Fruit fly (Drosophila melanogaster): ENCODE data around the gene CG7099.

Gene CG7099

DNA sequence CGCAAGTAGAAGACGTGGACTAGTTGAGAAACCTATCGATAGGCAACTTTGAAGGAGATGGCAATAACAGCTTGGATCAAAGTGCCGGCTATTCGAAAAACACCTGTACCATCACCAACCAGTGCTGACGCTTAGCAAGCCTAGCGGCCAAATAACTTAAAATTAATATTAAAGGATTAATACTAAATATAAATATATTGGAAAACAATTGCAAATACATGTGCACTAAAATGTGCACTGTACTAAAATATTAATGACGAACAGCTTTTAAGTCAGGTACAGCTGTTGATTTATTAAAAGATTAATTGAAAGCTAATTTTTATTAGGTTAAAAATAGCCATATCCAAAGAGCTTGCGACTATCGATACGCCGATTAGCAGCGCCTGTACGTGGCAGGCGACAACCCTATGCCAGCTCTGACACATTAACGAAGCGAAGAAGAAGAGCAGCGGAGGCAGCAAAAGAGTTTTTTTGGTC lies 8.8 kb upstream of the CG7099 start, which contains the start of the genes CG9302 and beta'COP (continued):
- TF ChIP-seq CG6854 (GFP tag; optimal IDR thresholded peaks at IDR 0.05) (no peak), CG10959 (GFP tag; IDR thresholded peaks at IDR 0.05) (no peak), sob (GFP tag; IDR thresholded peaks at IDR 0.05) (peak; percentile 56; the same call in 1 of the 2 replicates), CG17361 (GFP tag; IDR thresholded peaks at IDR 0.05) (peak; percentile 90), grn (GFP tag; optimal IDR thresholded peaks at IDR 0.05) (no peak), odd (GFP tag; optimal IDR thresholded peaks at IDR 0.05) (no peak), aop (GFP tag; IDR thresholded peaks at IDR 0.05) (no peak), Side (GFP tag; optimal IDR thresholded peaks at IDR 0.05) (no peak), Usf (GFP tag; optimal IDR thresholded peaks at IDR 0.05) (peak; percentile 62), CG7928 (GFP tag; optimal IDR thresholded peaks at IDR 0.05) (peak; percentile 9), sc (optimal IDR thresholded peaks at IDR 0.05) (no peak), sc (GFP tag; optimal IDR thresholded peaks at IDR 0.05) (peak; percentile 39), lmd (GFP tag; IDR thresholded peaks at IDR 0.05) (peak; percentile 69), Sox100B (GFP tag; optimal IDR thresholded peaks at IDR 0.05) (no peak), CG1603 (tag; optimal IDR thresholded peaks at IDR 0.05) (no peak), CG3838 (GFP tag; optimal IDR thresholded peaks at IDR 0.05) (no peak), CG8359 (GFP tag; optimal IDR thresholded peaks at IDR 0.05; ENCODE audit: borderline replicate concordance) (no peak), amos (GFP tag; IDR thresholded peaks at IDR 0.05; ENCODE audit: partially characterized antibody) (peak; percentile 63), CG8478 (optimal IDR thresholded peaks at IDR 0.05) (no peak), bigmax (GFP tag; optimal IDR thresholded peaks at IDR 0.05) (peak; percentile 31), Spps (tag; optimal IDR thresholded peaks at IDR 0.05) (peak; percentile 12), CG2116 (GFP tag; optimal IDR thresholded peaks at IDR 0.05) (peak; percentile 85), CG7963 (GFP tag; IDR thresholded peaks at IDR 0.05; ENCODE audit: partially characterized antibody) (0 out of 3 replicates have a peak, but pooled peaks have one; percentile 23), shn (GFP tag; optimal IDR thresholded peaks at IDR 0.05) (peak; percentile 9), hkb (optimal IDR thresholded peaks at IDR 0.05) (no peak), hkb (GFP tag; IDR thresholded peaks at IDR 0.05) (no peak), jumu (GFP tag; optimal IDR thresholded peaks at IDR 0.05) (no peak), CG14441 (GFP tag; IDR thresholded peaks at IDR 0.05) (peak; percentile 48), Blimp-1 (GFP tag; optimal IDR thresholded peaks at IDR 0.05) (no peak), exex (tag; optimal IDR thresholded peaks at IDR 0.05) (peak; percentile 51), Dfd (GFP tag; optimal IDR thresholded peaks at IDR 0.05) (no peak), chif (GFP tag; optimal IDR thresholded peaks at IDR 0.05) (peak in 1 of 2 experiments; percentile 20), CG11723 (GFP tag; optimal IDR thresholded peaks at IDR 0.05) (no peak), chinmo (GFP tag; IDR thresholded peaks at IDR 0.05; ENCODE audit: partially characterized antibody) (no peak), CG17186 (GFP tag; optimal IDR thresholded peaks at IDR 0.05) (peak; percentile 9), croc (GFP tag; conservative IDR thresholded peaks at IDR 0.05) (peak; percentile 56), toy (GFP tag; IDR thresholded peaks at IDR 0.05) (no peak), ac (GFP tag; optimal IDR thresholded peaks at IDR 0.05) (no peak), CG10147 (GFP tag; optimal IDR thresholded peaks at IDR 0.05) (peak; percentile 78), CG18764 (GFP tag; optimal IDR thresholded peaks at IDR 0.05) (peak; percentile 39), klu (GFP tag; IDR thresholded peaks at IDR 0.05) (peak; percentile 73; the same call in 1 of the 2 replicates), phol (tag; optimal IDR thresholded peaks at IDR 0.05) (peak; percentile 81), Atf3 (GFP tag; optimal IDR thresholded peaks at IDR 0.05) (no peak), CG11398 (GFP tag; optimal IDR thresholded peaks at IDR 0.05) (no peak), cwo (GFP tag; optimal IDR thresholded peaks at IDR 0.05) (no peak), CG14667 (GFP tag; IDR thresholded peaks at IDR 0.05) (no peak), CG11696 (GFP tag; IDR thresholded peaks at IDR 0.05) (no peak), oc (tag; optimal IDR thresholded peaks at IDR 0.05) (no peak), MESR4 (GFP tag; optimal IDR thresholded peaks at IDR 0.05) (no peak), pita (GFP tag; optimal IDR thresholded peaks at IDR 0.05) (no peak), slp2 (GFP tag; optimal IDR thresholded peaks at IDR 0.05) (peak; percentile 21), pnt (GFP tag; optimal IDR thresholded peaks at IDR 0.05) (no peak)

Measured in whole organism, embryonic.